Fruit fly (Drosophila melanogaster) whole organism, pupa: ENCODE results near the gene CG7907.

Experiments
- CG13204 ChIP-seq: fragments of 200-800 bp; sonication (Bioruptor generic); optimal IDR thresholded peaks from 2 replicates; lab custom pipeline; 2018; ENCODE audit warnings: missing biosample characterization, mild to moderate bottlenecking, missing genetic modification characterization, moderate library complexity
- CG14655 ChIP-seq: fragments of 200-800 bp; sonication (Bioruptor generic); optimal IDR thresholded peaks from 3 replicates; lab custom pipeline; 2017; ENCODE audit warnings: mild to moderate bottlenecking, missing biosample characterization, missing genetic modification reagents, missing genetic modification characterization
- CG17806 ChIP-seq: fragments of 200-800 bp; sonication (Bioruptor generic); optimal IDR thresholded peaks from 2 replicates; lab custom pipeline; 2018; ENCODE audit warnings: missing biosample characterization, mild to moderate bottlenecking, missing genetic modification characterization, moderate library complexity
- CG34367 ChIP-seq: fragments of 200-800 bp; sonication (Bioruptor generic); optimal IDR thresholded peaks from 2 replicates; lab custom pipeline; 2018; ENCODE audit warnings: missing biosample characterization, mild to moderate bottlenecking, missing genetic modification characterization
- CG4496 ChIP-seq: fragments of 200-800 bp; sonication (Bioruptor generic); IDR thresholded peaks from 3 replicates; pipeline ENCODE4 v1.3.6; 2022; ENCODE audit warnings: missing biosample characterization, missing genetic modification characterization
- CG8301 ChIP-seq: fragments of 200-800 bp; sonication (Bioruptor generic); optimal IDR thresholded peaks from 2 replicates; lab custom pipeline; 2018; ENCODE audit warnings: missing biosample characterization, mild to moderate bottlenecking, missing genetic modification characterization
- D1 ChIP-seq: fragments of 200-800 bp; sonication (Bioruptor generic); optimal IDR thresholded peaks from 2 replicates; lab custom pipeline; 2018; ENCODE audit warnings: missing biosample characterization, mild to moderate bottlenecking, missing genetic modification characterization, moderate library complexity
- EcR ChIP-seq: fragments of 200-800 bp; sonication (Bioruptor generic); optimal IDR thresholded peaks from 3 replicates; lab custom pipeline; 2019; ENCODE audit warnings: missing biosample characterization, missing genetic modification characterization, mild to moderate bottlenecking, moderate library complexity, missing genetic modification reagents
- Ets98B ChIP-seq: fragments of 200-800 bp; sonication (Bioruptor generic); IDR thresholded peaks from 2 replicates; pipeline ENCODE4 v1.3.6; 2022; ENCODE audit warnings: missing biosample characterization, missing genetic modification characterization
- Pif1A ChIP-seq: fragments of 200-800 bp; sonication (Bioruptor generic); optimal IDR thresholded peaks from 3 replicates; lab custom pipeline; 2016; ENCODE audit warnings: missing biosample characterization, missing genetic modification characterization
- Pif1B ChIP-seq: fragments of 200-800 bp; sonication (Bioruptor generic); optimal IDR thresholded peaks from 3 replicates; lab custom pipeline; 2016; ENCODE audit warnings: missing biosample characterization, missing genetic modification characterization
- Snoo ChIP-seq: fragments of 200-800 bp; sonication (Bioruptor generic); optimal IDR thresholded peaks from 3 replicates; lab custom pipeline; 2017; ENCODE audit warnings: missing biosample characterization, mild to moderate bottlenecking, missing genetic modification characterization, inconsistent platforms
- gl ChIP-seq: fragments of 200-800 bp; sonication (Bioruptor generic); optimal IDR thresholded peaks from 2 replicates; lab custom pipeline; 2018; ENCODE audit warnings: missing biosample characterization, mild to moderate bottlenecking, missing genetic modification characterization
- rn ChIP-seq: fragments of 200-800 bp; sonication (Bioruptor generic); IDR thresholded peaks from 2 replicates; pipeline ENCODE4 v1.3.6; 2022; ENCODE audit warnings: missing biosample characterization, missing genetic modification characterization

dm6 chr3R:21419932-21420331 is 16.4 kb downstream of the CG7907 start:
- TF ChIP-seq EcR (GFP tag; lab: Kevin White, UChicago) (no peak), rn (GFP tag; lab: Robert Waterston, UW) (no peak), Pif1B (no peak), Snoo (tag; lab: Kevin White, UChicago) (no peak), D1 (tag; lab: Kevin White, UChicago) (no peak), CG17806 (tag; lab: Kevin White, UChicago) (peak; percentile 35), CG14655 (GFP tag; lab: Kevin White, UChicago) (peak; percentile 59), Pif1A (GFP tag; lab: Kevin White, UChicago) (no peak), CG4496 (no peak), gl (tag; lab: Kevin White, UChicago) (no peak), Ets98B (GFP tag; lab: Robert Waterston, UW) (no peak), CG34367 (no peak), CG8301 (tag; lab: Kevin White, UChicago) (peak; percentile 39), CG13204 (GFP tag; lab: Kevin White, UChicago) (no peak)
